Fruit fly (Drosophila melanogaster) whole organism: ENCODE measurements around the gene CG13053.
A peak's percentile ranks its signal among the peaks of the same experiment; 100 is the strongest.

Experiments
- CG8478 ChIP-seq: fragments of >200 bp; optimal IDR thresholded peaks from 2 replicates; lab custom pipeline; 2018; ENCODE audit warnings: inconsistent platforms
- Dll ChIP-seq: fragments of >200 bp; optimal IDR thresholded peaks from 2 replicates; lab custom pipeline; 2017
- EcR ChIP-seq, 2 experiments: fragments of >200 bp; optimal IDR thresholded peaks; 2 replicates each; lab custom pipeline; 2017; ENCODE audit warnings: missing biosample characterization in 2 of 2, missing genetic modification characterization in 2 of 2, missing genetic modification reagents in 2 of 2
- pan ChIP-seq: fragments of >200 bp; optimal IDR thresholded peaks from 2 replicates; lab custom pipeline; 2017
- psq ChIP-seq: fragments of >200 bp; optimal IDR thresholded peaks from 2 replicates; lab custom pipeline; 2017
- usp ChIP-seq: fragments of >200 bp; optimal IDR thresholded peaks from 2 replicates; lab custom pipeline; 2017; ENCODE audit warnings: missing biosample characterization, missing genetic modification characterization, mixed read lengths

Gene CG13053

DNA sequence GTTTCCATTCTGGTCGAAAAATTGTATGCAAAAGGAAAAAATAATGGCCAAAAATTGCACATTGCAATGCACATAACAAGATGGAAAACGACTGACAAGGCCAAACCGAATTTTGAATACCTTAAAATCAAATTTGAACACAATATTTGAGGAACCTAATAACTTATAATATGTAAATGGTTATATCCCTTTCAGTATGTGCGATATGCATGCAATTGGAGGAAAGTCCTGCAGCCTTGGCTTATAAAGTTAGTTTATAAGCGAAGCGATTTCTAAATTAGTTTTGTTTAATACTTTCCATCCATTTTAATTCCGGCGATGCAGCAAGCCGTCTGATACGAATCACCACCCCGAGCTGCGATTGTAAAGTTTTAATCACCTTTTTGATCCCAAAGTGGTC, 34.3 kb downstream of the CG13053 start:
- TF ChIP-seq EcR (GFP tag; optimal IDR thresholded peaks at IDR 0.05; lab: Kevin White, UChicago) = no peak

dm6 chr3L:16221800-16222199, 37.7 kb downstream of the CG13053 start:
- TF ChIP-seq Dll (lab: Kevin White, UChicago) (no peak), EcR (GFP tag; optimal IDR thresholded peaks at IDR 0.05; lab: Kevin White, UChicago) (no peak), psq (lab: Kevin White, UChicago) (no peak), CG8478 (lab: Kevin White, UChicago) (no peak), usp (GFP tag; lab: Kevin White, UChicago) (no peak), pan (no peak)

DNA sequence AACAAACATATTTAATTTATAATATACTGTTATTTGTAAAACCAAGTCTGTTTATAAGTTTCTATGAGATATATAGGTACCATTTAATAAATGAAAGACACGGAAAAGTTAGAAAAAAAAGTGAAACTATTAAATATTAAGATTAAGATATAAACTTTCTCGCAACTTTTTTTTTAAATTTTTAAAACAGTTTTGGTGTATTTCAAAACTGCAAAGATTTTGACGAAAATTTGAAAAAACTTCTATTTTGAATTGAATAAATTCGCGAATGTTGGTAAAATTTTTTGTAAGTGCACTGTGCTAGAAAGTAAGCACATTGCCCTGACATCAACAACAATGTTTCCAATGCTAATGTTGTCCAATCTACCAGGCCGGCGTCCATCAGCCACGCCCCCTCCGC, 38.2 kb downstream of the CG13053 start:
- TF ChIP-seq usp (GFP tag; lab: Kevin White, UChicago) = no peak
- no peak for TF ChIP-seq psq (lab: Kevin White, UChicago)
- TF ChIP-seq Dll (lab: Kevin White, UChicago) = no peak
- no peak for TF ChIP-seq pan
- TF ChIP-seq EcR (GFP tag; optimal IDR thresholded peaks at IDR 0.05; lab: Kevin White, UChicago) = no peak
- no peak for TF ChIP-seq CG8478 (lab: Kevin White, UChicago)

DNA sequence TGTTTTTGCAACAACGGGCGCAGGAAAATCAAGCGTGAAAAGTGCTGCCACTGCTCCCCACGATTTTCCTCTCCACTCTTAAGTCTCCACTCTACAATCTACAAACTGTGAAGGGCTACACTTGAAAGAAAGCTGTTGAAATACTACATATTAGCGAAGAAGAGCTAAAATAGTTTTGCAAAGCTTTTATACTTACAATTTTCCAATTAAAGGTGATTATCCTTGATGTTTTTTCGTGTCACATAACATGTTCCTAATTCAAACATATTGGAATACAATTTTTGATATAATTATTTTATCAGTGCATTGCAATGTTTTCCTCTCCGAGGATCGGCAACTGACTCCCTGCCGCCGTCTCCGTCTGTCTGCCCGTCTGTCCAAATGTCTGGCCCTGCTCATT, 41.6 kb downstream of the CG13053 start:
- no peak for TF ChIP-seq Dll (lab: Kevin White, UChicago)
- no peak for TF ChIP-seq CG8478 (lab: Kevin White, UChicago)
- TF ChIP-seq EcR (GFP tag; optimal IDR thresholded peaks at IDR 0.05; lab: Kevin White, UChicago) = no peak
- TF ChIP-seq pan = no peak
- no peak for TF ChIP-seq usp (GFP tag; lab: Kevin White, UChicago)
- TF ChIP-seq psq (lab: Kevin White, UChicago) = no peak

- no peak for TF ChIP-seq psq (lab: Kevin White, UChicago)
- TF ChIP-seq EcR (GFP tag; optimal IDR thresholded peaks at IDR 0.05; lab: Kevin White, UChicago) = no peak
- TF ChIP-seq CG8478 (lab: Kevin White, UChicago) = no peak
- no peak for TF ChIP-seq pan
- TF ChIP-seq usp (GFP tag; lab: Kevin White, UChicago) = no peak
- TF ChIP-seq Dll (lab: Kevin White, UChicago) = no peak
Observed at dm6 chr3L:16217203-16217602, 42.3 kb downstream of the CG13053 start, which contains the start of gene CG13073. Gene CG13073, minus strand, starts transcription at chr3L:16217303.

dm6 chr3L:16215816-16216215, 43.7 kb downstream of the CG13053 start:
- TF ChIP-seq usp (GFP tag; lab: Kevin White, UChicago) (no peak), Dll (lab: Kevin White, UChicago) (peak; percentile 52), psq (lab: Kevin White, UChicago) (no peak)

DNA sequence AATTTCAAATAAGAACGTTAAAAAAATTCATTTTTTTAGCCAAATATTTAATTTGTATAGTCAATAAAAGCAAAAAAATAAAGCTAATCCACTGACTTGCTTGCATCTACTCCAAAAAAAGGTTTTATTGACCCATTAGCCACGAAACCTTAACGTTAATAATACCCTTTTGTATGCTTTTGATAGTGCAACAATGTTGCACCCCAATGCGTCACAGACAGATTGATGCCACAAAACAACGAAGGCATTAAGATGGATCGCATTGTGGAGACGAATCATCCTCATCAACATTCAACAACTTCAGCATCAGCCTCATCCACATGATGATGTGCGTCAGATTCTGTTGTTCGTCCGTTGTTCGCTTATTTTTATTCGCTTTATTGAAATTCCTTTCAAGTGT, 44.1 kb downstream of the CG13053 start:
- TF ChIP-seq CG8478 (lab: Kevin White, UChicago) (no peak), Dll (lab: Kevin White, UChicago) (no peak), pan (no peak), EcR (GFP tag; optimal IDR thresholded peaks at IDR 0.05; lab: Kevin White, UChicago) (no peak), psq (lab: Kevin White, UChicago) (no peak), usp (GFP tag; lab: Kevin White, UChicago) (no peak)

DNA sequence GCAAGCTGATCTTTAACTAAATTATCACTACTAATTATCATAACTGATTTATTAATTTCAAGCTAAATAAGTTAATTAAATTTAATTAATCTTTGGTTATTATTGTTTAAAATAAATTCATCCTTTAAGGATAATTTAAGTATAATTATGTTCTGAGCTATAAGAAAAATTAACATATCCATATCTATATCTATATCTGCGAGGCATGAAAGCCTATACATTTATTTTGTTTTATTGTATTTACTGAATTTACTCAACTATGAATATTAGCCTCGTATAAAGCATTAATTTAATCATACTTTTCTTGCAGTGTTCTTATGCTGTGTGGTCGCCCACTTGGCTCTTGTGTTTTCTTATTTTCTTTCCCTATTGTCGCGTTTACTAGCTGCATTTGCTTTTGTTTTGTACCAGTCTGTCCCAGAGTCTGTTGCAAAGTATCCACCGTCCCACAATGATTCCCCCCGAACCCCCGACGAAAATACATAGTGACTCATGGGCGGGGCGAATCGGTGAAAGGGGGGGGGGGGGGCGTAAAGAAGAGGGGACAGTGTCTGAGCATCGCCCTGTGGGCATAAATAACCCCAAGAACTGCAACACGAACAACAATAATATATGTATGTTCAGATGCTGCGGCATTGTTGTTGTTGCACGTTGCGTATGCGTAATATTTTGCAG, 44.9 kb downstream of the CG13053 start:
- TF ChIP-seq EcR (GFP tag; optimal IDR thresholded peaks at IDR 0.05; lab: Kevin White, UChicago) = no peak
- TF ChIP-seq CG8478 (lab: Kevin White, UChicago) = no peak

- no peak for TF ChIP-seq EcR (GFP tag; optimal IDR thresholded peaks at IDR 0.05; lab: Kevin White, UChicago)
- no peak for TF ChIP-seq Dll (lab: Kevin White, UChicago)
- TF ChIP-seq usp (GFP tag; lab: Kevin White, UChicago) = no peak
- TF ChIP-seq pan = no peak
- TF ChIP-seq CG8478 (lab: Kevin White, UChicago) = no peak
- TF ChIP-seq psq (lab: Kevin White, UChicago) = no peak
Observed at dm6 chr3L:16213201-16213600, 46.3 kb downstream of the CG13053 start.

DNA sequence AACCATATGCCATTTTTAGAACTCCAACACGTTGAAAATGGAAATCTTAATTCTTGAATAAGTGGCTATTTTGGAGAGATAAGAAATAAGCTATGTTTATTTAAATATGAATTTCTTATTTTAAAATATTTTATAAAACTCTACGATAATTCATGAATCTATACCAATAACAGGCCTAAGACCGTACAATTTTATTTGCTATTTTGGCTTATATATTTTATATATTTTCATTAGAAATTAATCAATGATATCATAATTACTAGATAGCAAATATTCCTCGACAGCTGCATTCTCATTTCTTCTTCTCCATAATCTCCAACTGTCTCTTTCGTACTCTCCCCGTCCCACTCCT, 47.6 kb downstream of the CG13053 start:
- TF ChIP-seq pan (peak; percentile 35), Dll (lab: Kevin White, UChicago) (no peak)

- TF ChIP-seq pan (no peak), psq (lab: Kevin White, UChicago) (no peak), EcR (GFP tag; optimal IDR thresholded peaks at IDR 0.05; lab: Kevin White, UChicago) (no peak), CG8478 (lab: Kevin White, UChicago) (no peak), usp (GFP tag; lab: Kevin White, UChicago) (no peak), Dll (lab: Kevin White, UChicago) (no peak)
Observed at dm6 chr3L:16211156-16211935, 48.2 kb downstream of the CG13053 start.

DNA sequence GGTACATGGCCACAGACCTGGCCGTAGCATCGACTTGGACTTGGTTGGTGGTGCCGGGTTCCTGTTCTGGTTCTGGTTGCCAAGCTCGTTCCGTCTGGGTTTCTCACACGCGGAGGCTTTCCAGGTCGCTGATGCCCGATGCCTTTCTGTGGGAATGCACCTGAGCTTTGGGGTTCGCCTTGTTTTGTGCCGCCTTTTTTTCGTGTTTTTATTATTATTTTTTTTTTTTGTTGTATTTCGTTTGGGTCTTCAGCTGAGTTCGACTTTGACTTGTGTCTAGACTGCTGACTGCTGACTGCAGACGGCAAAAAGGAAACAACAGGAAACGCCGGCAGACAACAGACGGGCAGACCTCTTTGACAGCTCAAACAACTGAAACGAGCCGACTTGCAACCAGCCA, 49.9 kb downstream of the CG13053 start:
- TF ChIP-seq usp (GFP tag; lab: Kevin White, UChicago) (no peak), psq (lab: Kevin White, UChicago) (no peak), CG8478 (lab: Kevin White, UChicago) (no peak), pan (no peak), Dll (lab: Kevin White, UChicago) (no peak), EcR (GFP tag; optimal IDR thresholded peaks at IDR 0.05; lab: Kevin White, UChicago) (no peak)
